Fruit fly (Drosophila melanogaster) whole organism, embryonic: ENCODE measurements around the gene CG15772.

Experiments
- Adf1 ChIP-seq: fragments of 200-800 bp; sonication (Bioruptor generic); IDR thresholded peaks from 2 replicates; pipeline ENCODE4 v1.3.6; 2022; ENCODE audit warnings: missing biosample characterization, missing genetic modification characterization
- B-H2 ChIP-seq: fragments of 200-800 bp; sonication (Bioruptor generic); optimal IDR thresholded peaks from 2 replicates; lab custom pipeline; 2018; ENCODE audit warnings: missing biosample characterization, mild to moderate bottlenecking, missing genetic modification characterization
- CG10274 ChIP-seq: fragments of 200-800 bp; sonication (Bioruptor generic); optimal IDR thresholded peaks from 3 replicates; lab custom pipeline; 2017; ENCODE audit warnings: missing biosample characterization, mild to moderate bottlenecking, missing genetic modification characterization
- CG10979 ChIP-seq: fragments of 200-800 bp; sonication (Bioruptor generic); optimal IDR thresholded peaks from 2 replicates; lab custom pipeline; 2018; ENCODE audit warnings: missing biosample characterization, mild to moderate bottlenecking, missing genetic modification characterization, moderate library complexity
- CG11695 ChIP-seq: fragments of 200-800 bp; sonication (Bioruptor generic); IDR thresholded peaks from 3 replicates; pipeline ENCODE4 v1.3.6; 2022; ENCODE audit warnings: missing biosample characterization, missing genetic modification characterization
- CG13287 ChIP-seq: fragments of 200-800 bp; sonication (Bioruptor generic); IDR thresholded peaks from 2 replicates; pipeline ENCODE4 v1.3.6; 2022; ENCODE audit warnings: missing biosample characterization, missing genetic modification characterization; ENCODE audit not compliant: partially characterized antibody
- CG17361 ChIP-seq: fragments of 200-800 bp; sonication (Bioruptor generic); IDR thresholded peaks from 3 replicates; pipeline ENCODE4 v1.3.6; 2022; ENCODE audit warnings: missing biosample characterization, missing genetic modification characterization
- CG18599 ChIP-seq: fragments of 200-800 bp; sonication (Bioruptor generic); optimal IDR thresholded peaks from 3 replicates; lab custom pipeline; 2017; ENCODE audit warnings: missing biosample characterization, missing genetic modification characterization, mild to moderate bottlenecking, moderate library complexity, missing genetic modification reagents
- CG2120 ChIP-seq: fragments of 200-800 bp; sonication (Bioruptor generic); optimal IDR thresholded peaks from 3 replicates; lab custom pipeline; 2016; ENCODE audit warnings: missing biosample characterization, missing genetic modification characterization
- CG2199 ChIP-seq: fragments of 200-800 bp; sonication (Bioruptor generic); IDR thresholded peaks from 3 replicates; pipeline ENCODE4 v1.3.6; 2022; ENCODE audit warnings: missing biosample characterization, missing genetic modification characterization
- CG2712 ChIP-seq: fragments of 200-800 bp; optimal IDR thresholded peaks from 3 replicates; lab custom pipeline; 2019; ENCODE audit warnings: missing biosample characterization, mild to moderate bottlenecking, missing genetic modification characterization, moderate library complexity
- CG30020 ChIP-seq: fragments of 200-800 bp; optimal IDR thresholded peaks from 2 replicates; lab custom pipeline; 2019; ENCODE audit warnings: missing biosample characterization, mild to moderate bottlenecking, missing genetic modification characterization, moderate library complexity
- CG3065 ChIP-seq: fragments of 200-800 bp; sonication (Bioruptor generic); optimal IDR thresholded peaks from 2 replicates; lab custom pipeline; 2016; ENCODE audit warnings: missing biosample characterization, missing genetic modification characterization
- CG34376 ChIP-seq: fragments of 200-800 bp; sonication (Bioruptor generic); optimal IDR thresholded peaks from 2 replicates; lab custom pipeline; 2018; ENCODE audit warnings: missing biosample characterization, mild to moderate bottlenecking, missing genetic modification characterization
- CG3847 ChIP-seq: fragments of 200-800 bp; sonication (Bioruptor generic); IDR thresholded peaks from 2 replicates; pipeline ENCODE4 v1.3.6; 2022; ENCODE audit warnings: missing biosample characterization, missing genetic modification characterization
- CG5180 ChIP-seq: fragments of 200-800 bp; sonication (Bioruptor generic); optimal IDR thresholded peaks from 3 replicates; lab custom pipeline; 2017; ENCODE audit warnings: missing biosample characterization, missing genetic modification characterization, mild to moderate bottlenecking, moderate library complexity, missing genetic modification reagents
- CG7372 ChIP-seq: fragments of 200-800 bp; sonication (Bioruptor generic); IDR thresholded peaks from 2 replicates; pipeline ENCODE4 v1.3.6; 2022; ENCODE audit warnings: missing biosample characterization, missing genetic modification characterization
- CG8089 ChIP-seq: fragments of 200-800 bp; sonication (Bioruptor generic); optimal IDR thresholded peaks from 3 replicates; lab custom pipeline; 2016; ENCODE audit warnings: missing biosample characterization, missing genetic modification characterization
- CG8281 ChIP-seq: fragments of 200-800 bp; sonication (Bioruptor generic); optimal IDR thresholded peaks from 2 replicates; lab custom pipeline; 2018; ENCODE audit warnings: missing biosample characterization, mild to moderate bottlenecking, missing genetic modification characterization, moderate library complexity
- CTCF ChIP-seq: fragments of 200-800 bp; sonication (Bioruptor generic); optimal IDR thresholded peaks from 2 replicates; lab custom pipeline; 2017; ENCODE audit warnings: missing biosample characterization, mild to moderate bottlenecking, missing genetic modification characterization, moderate library complexity
- Dip2 ChIP-seq: fragments of 200-800 bp; sonication (Bioruptor generic); IDR thresholded peaks from 2 replicates; pipeline ENCODE4 v1.3.6; 2022; ENCODE audit warnings: missing biosample characterization, missing genetic modification characterization
- H2.0 ChIP-seq: fragments of 200-800 bp; sonication (Bioruptor generic); IDR thresholded peaks from 2 replicates; pipeline ENCODE4 v1.3.6; 2022; ENCODE audit warnings: missing biosample characterization, missing genetic modification characterization
- Hr78 ChIP-seq, 2 experiments: fragments of 200-800 bp in 1 of 2; fragments of >200 bp in 1 of 2; sonication (Bioruptor generic) in 1 of 2; optimal IDR thresholded peaks; 2 replicates each; lab custom pipeline; 2017 to 2019; ENCODE audit warnings: missing biosample characterization in 2 of 2, missing genetic modification characterization in 2 of 2, mild to moderate bottlenecking in 1 of 2, moderate library complexity in 1 of 2
- Med ChIP-seq: fragments of 200-800 bp; sonication (Bioruptor generic); peaks from one replicate; lab custom pipeline; 2016; ENCODE audit warnings: missing biosample characterization, missing genetic modification characterization, mild to moderate bottlenecking, inconsistent platforms, moderate library complexity
- NC2β ChIP-seq: fragments of 200-800 bp; sonication (Bioruptor generic); optimal IDR thresholded peaks from 2 replicates; lab custom pipeline; 2016; ENCODE audit warnings: missing biosample characterization, missing genetic modification characterization
- Ptx1 ChIP-seq: fragments of 200-800 bp; sonication (Bioruptor generic); IDR thresholded peaks from 2 replicates; pipeline ENCODE4 v1.3.6; 2022; ENCODE audit warnings: missing biosample characterization, missing genetic modification characterization
- Trl ChIP-seq, 3 experiments: fragments of >200 bp in 2 of 3; fragments of 200-800 bp in 1 of 3; sonication (Bioruptor generic) in 1 of 3; optimal IDR thresholded peaks; 2 replicates in 1 of 3; 3 replicates in 2 of 3; lab custom pipeline; 2016 to 2017; ENCODE audit warnings: missing biosample characterization in 1 of 3, missing genetic modification characterization in 1 of 3
- al ChIP-seq: fragments of 200-800 bp; sonication (Bioruptor generic); IDR thresholded peaks from 2 replicates; pipeline ENCODE4 v1.3.6; 2022; ENCODE audit warnings: missing biosample characterization, missing genetic modification characterization
- ash1 ChIP-seq: fragments of 200-800 bp; sonication (Bioruptor generic); optimal IDR thresholded peaks from 2 replicates; lab custom pipeline; 2018; ENCODE audit warnings: missing biosample characterization, mild to moderate bottlenecking, missing genetic modification characterization
- bbx ChIP-seq: fragments of 200-800 bp; sonication (Bioruptor generic); IDR thresholded peaks from 2 replicates; pipeline ENCODE4 v1.3.6; 2022; ENCODE audit warnings: missing biosample characterization, missing genetic modification characterization; ENCODE audit not compliant: partially characterized antibody
- cg ChIP-seq: fragments of 200-800 bp; sonication (Bioruptor generic); optimal IDR thresholded peaks from 3 replicates; lab custom pipeline; 2019; ENCODE audit warnings: missing biosample characterization, mild to moderate bottlenecking, missing genetic modification characterization, moderate library complexity
- chinmo ChIP-seq: fragments of 200-800 bp; sonication (Bioruptor generic); IDR thresholded peaks from 4 replicates; pipeline ENCODE4 v1.3.6; 2022; ENCODE audit warnings: missing biosample characterization, missing genetic modification characterization; ENCODE audit not compliant: partially characterized antibody
- ci ChIP-seq: fragments of 200-800 bp; sonication (Bioruptor generic); IDR thresholded peaks from 3 replicates; pipeline ENCODE4 v1.3.6; 2022; ENCODE audit warnings: missing biosample characterization, missing genetic modification characterization
- exex ChIP-seq: fragments of 200-800 bp; sonication (Bioruptor generic); optimal IDR thresholded peaks from 4 replicates; lab custom pipeline; 2018; ENCODE audit warnings: missing biosample characterization, mild to moderate bottlenecking, missing genetic modification characterization, moderate library complexity
- ftz-f1 ChIP-seq: fragments of 200-800 bp; sonication (Bioruptor generic); optimal IDR thresholded peaks from 2 replicates; lab custom pipeline; 2016; ENCODE audit warnings: missing biosample characterization, missing genetic modification characterization
- gem ChIP-seq: fragments of 200-800 bp; sonication (Bioruptor generic); optimal IDR thresholded peaks from 2 replicates; lab custom pipeline; 2019; ENCODE audit warnings: missing biosample characterization, mild to moderate bottlenecking, missing genetic modification characterization, moderate library complexity
- gsb-n ChIP-seq: fragments of 200-800 bp; sonication (Bioruptor generic); optimal IDR thresholded peaks from 3 replicates; lab custom pipeline; 2018; ENCODE audit warnings: missing biosample characterization, mild to moderate bottlenecking, missing genetic modification characterization
- inv ChIP-seq: fragments of 200-800 bp; sonication (Bioruptor generic); IDR thresholded peaks from 2 replicates; pipeline ENCODE4 v1.3.6; 2022; ENCODE audit warnings: missing biosample characterization, missing genetic modification characterization; ENCODE audit not compliant: partially characterized antibody
- lab ChIP-seq: fragments of 200-800 bp; sonication (Bioruptor generic); optimal IDR thresholded peaks from 3 replicates; lab custom pipeline; 2017; ENCODE audit warnings: missing biosample characterization, missing genetic modification characterization, mild to moderate bottlenecking, moderate library complexity, missing genetic modification reagents
- lilli ChIP-seq: fragments of 200-800 bp; sonication (Bioruptor generic); optimal IDR thresholded peaks from 3 replicates; lab custom pipeline; 2016; ENCODE audit warnings: missing biosample characterization, missing genetic modification characterization
- maf-S ChIP-seq: fragments of 200-800 bp; sonication (Bioruptor generic); optimal IDR thresholded peaks from 2 replicates; lab custom pipeline; 2016; ENCODE audit warnings: missing biosample characterization, missing genetic modification characterization
- pfk ChIP-seq: fragments of 200-800 bp; sonication (Bioruptor generic); optimal IDR thresholded peaks from 2 replicates; lab custom pipeline; 2018; ENCODE audit warnings: missing biosample characterization, mild to moderate bottlenecking, missing genetic modification characterization, moderate library complexity
- sd ChIP-seq: fragments of 200-800 bp; sonication (Bioruptor generic); optimal IDR thresholded peaks from 3 replicates; lab custom pipeline; 2018; ENCODE audit warnings: missing biosample characterization, mild to moderate bottlenecking, missing genetic modification characterization, moderate library complexity
- sens-2 ChIP-seq: fragments of 200-800 bp; sonication (Bioruptor generic); IDR thresholded peaks from 2 replicates; pipeline ENCODE4 v1.3.6; 2022; ENCODE audit warnings: missing biosample characterization, missing genetic modification characterization
- sisA ChIP-seq: fragments of 200-800 bp; sonication (Bioruptor generic); IDR thresholded peaks from 2 replicates; pipeline ENCODE4 v1.3.6; 2022; ENCODE audit warnings: missing biosample characterization, missing genetic modification characterization
- slbo ChIP-seq: fragments of 200-800 bp; sonication (Bioruptor generic); IDR thresholded peaks from 2 replicates; pipeline ENCODE4 v1.3.6; 2022; ENCODE audit warnings: missing biosample characterization, missing genetic modification characterization
- tgo ChIP-seq: fragments of 200-800 bp; sonication (Bioruptor generic); IDR thresholded peaks from 3 replicates; pipeline ENCODE4 v1.3.6; 2022; ENCODE audit warnings: missing biosample characterization, missing genetic modification characterization
- yki ChIP-seq: fragments of >200 bp; optimal IDR thresholded peaks from 3 replicates; lab custom pipeline; 2018
- z ChIP-seq: fragments of 200-800 bp; sonication (Bioruptor generic); IDR thresholded peaks from 3 replicates; pipeline ENCODE4 v1.3.6; 2022; ENCODE audit warnings: missing biosample characterization, missing genetic modification characterization

The CG15772 gene

DNA sequence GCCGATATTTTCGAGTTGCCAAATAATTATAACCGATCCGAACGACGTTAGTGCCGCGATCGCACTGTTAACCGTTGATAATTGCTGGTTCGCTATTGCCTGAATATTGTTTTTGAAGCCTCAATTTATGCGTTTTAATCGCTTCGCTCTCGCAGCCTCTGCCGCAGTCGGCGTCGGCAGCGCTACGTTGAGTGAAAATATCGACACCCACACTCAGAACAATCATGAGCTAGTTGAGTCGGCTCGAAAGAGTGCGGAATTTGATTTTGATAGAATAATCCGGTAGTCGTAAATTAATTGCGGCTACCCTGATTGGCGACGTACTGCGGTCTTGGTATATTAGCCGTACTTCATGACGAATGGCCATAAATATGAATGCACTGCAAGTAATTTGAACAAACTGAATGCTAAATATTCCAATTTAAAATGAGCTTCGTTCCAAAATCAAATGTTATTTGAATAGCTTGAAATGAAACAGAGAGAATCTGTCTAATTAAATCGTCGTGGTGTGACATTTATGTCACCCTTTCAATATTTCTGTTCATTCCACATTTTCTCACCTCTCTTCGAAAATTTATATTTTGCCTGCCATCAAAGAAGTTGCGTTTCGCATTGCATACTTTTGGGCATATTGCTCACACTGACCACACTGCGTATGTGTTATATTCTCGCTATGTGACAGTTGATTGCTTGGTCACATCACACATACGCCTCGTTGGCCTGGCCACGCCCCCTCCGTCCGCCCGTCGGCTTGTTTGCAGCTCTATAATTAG lies 36.4 kb upstream of the CG15772 start (continued):
- TF ChIP-seq CG10979 (peak; percentile 50), slbo (GFP tag; lab: Robert Waterston, UW) (peak; percentile 26; the same call in 1 of the 2 replicates), lilli (GFP tag; lab: Kevin White, UChicago) (peak; percentile 15), chinmo (GFP tag; lab: Robert Waterston, UW) (0 out of 4 replicates have a peak, but pooled peaks have one; percentile 56), ash1 (no peak), sens-2 (GFP tag; lab: Robert Waterston, UW) (no peak), inv (GFP tag; lab: Robert Waterston, UW) (no peak), CG17361 (GFP tag; lab: Robert Waterston, UW) (no peak), CG13287 (peak; percentile 42; the same call in 1 of the 2 replicates), CG8089 (no peak), CG18599 (GFP tag; lab: Kevin White, UChicago) (no peak), yki (no peak), CG3065 (peak; percentile 25), CG30020 (tag; lab: Kevin White, UChicago) (no peak), lab (GFP tag; lab: Kevin White, UChicago) (peak; percentile 31), NC2β (no peak), al (GFP tag; lab: Robert Waterston, UW) (0 out of 2 replicates have a peak, but pooled peaks have one; percentile 12), H2.0 (GFP tag; lab: Robert Waterston, UW) (no peak), CG34376 (GFP tag; lab: Kevin White, UChicago) (peak; percentile 23), sd (tag; lab: Kevin White, UChicago) (peak; percentile 3), CG3847 (GFP tag; lab: Robert Waterston, UW) (0 out of 2 replicates have a peak, but pooled peaks have one; percentile 7), sisA (GFP tag; lab: Robert Waterston, UW) (no peak), gem (peak; percentile 18), pfk (GFP tag; lab: Kevin White, UChicago) (no peak), CG2199 (GFP tag; lab: Robert Waterston, UW) (no peak), Ptx1 (GFP tag; lab: Robert Waterston, UW) (0 out of 2 replicates have a peak, but pooled peaks have one; percentile 12), ftz-f1 (GFP tag; lab: Kevin White, UChicago) (no peak), CG10274 (GFP tag; lab: Kevin White, UChicago) (no peak), tgo (GFP tag; lab: Robert Waterston, UW) (no peak), CG11695 (GFP tag; lab: Robert Waterston, UW) (0 out of 3 replicates have a peak, but pooled peaks have one; percentile 9), maf-S (no peak), CTCF (peak; percentile 27), exex (peak; percentile 24), Adf1 (GFP tag; lab: Robert Waterston, UW) (peak; percentile 82), B-H2 (no peak), CG7372 (GFP tag; lab: Robert Waterston, UW) (peak; percentile 98), CG2712 (tag; lab: Kevin White, UChicago) (no peak), Med (GFP tag; lab: Kevin White, UChicago) (peak; percentile 70), Trl (optimal IDR thresholded peaks at IDR 0.05; lab: Kevin White, UChicago) (peak in 1 of 2 experiments; percentile 17), Trl (GFP tag; optimal IDR thresholded peaks at IDR 0.05; lab: Kevin White, UChicago) (no peak), z (GFP tag; lab: Robert Waterston, UW) (peak; percentile 83), CG8281 (tag; lab: Kevin White, UChicago) (peak; percentile 87), Dip2 (GFP tag; lab: Robert Waterston, UW) (no peak), CG2120 (GFP tag; lab: Kevin White, UChicago) (peak; percentile 34), cg (peak; percentile 11), gsb-n (tag; lab: Kevin White, UChicago) (no peak), bbx (GFP tag; lab: Robert Waterston, UW) (no peak), CG5180 (GFP tag; lab: Kevin White, UChicago) (peak; percentile 1), ci (peak; percentile 13; the same call in 1 of the 3 replicates), Hr78 (GFP tag; optimal IDR thresholded peaks at IDR 0.05; lab: Kevin White, UChicago) (no peak)
